Worm (Caenorhabditis elegans) whole organism, late embryonic: Measurements from ENCODE around the gene zip-10.

ENCODE experiments used
- C38D4.7 ChIP-seq: fragments of 200-800 bp; sonication (Bioruptor generic); optimal IDR thresholded peaks from 2 replicates; lab custom pipeline; 2018; ENCODE audit warnings: mild to moderate bottlenecking, missing genetic modification characterization, moderate library complexity, missing compliant biosample characterization
- ceh-19 ChIP-seq: fragments of 200-800 bp; sonication (Bioruptor generic); optimal IDR thresholded peaks from 2 replicates; lab custom pipeline; 2018; ENCODE audit warnings: mild to moderate bottlenecking, missing genetic modification characterization, missing compliant biosample characterization
- ceh-24 ChIP-seq: sonication (generic microtip); optimal IDR thresholded peaks from 2 replicates; lab custom pipeline; 2016; ENCODE audit warnings: mild to moderate bottlenecking, missing genetic modification characterization, missing compliant biosample characterization
- ceh-31 ChIP-seq: sonication (generic microtip); optimal IDR thresholded peaks from 2 replicates; lab custom pipeline; 2016; ENCODE audit warnings: missing genetic modification characterization, missing compliant biosample characterization
- ceh-6 ChIP-seq: fragments of 200-800 bp; sonication (Bioruptor generic); optimal IDR thresholded peaks from 2 replicates; lab custom pipeline; 2018; ENCODE audit warnings: mild to moderate bottlenecking, missing genetic modification characterization, missing compliant biosample characterization
- ceh-9 ChIP-seq: sonication (generic microtip); optimal IDR thresholded peaks from 2 replicates; lab custom pipeline; 2016; ENCODE audit warnings: mild to moderate bottlenecking, missing genetic modification characterization, inconsistent platforms, missing compliant biosample characterization
- dmd-4 ChIP-seq: sonication (generic microtip); optimal IDR thresholded peaks from 2 replicates; lab custom pipeline; 2016; ENCODE audit warnings: borderline replicate concordance, missing genetic modification characterization, missing compliant biosample characterization
- elt-2 ChIP-seq: sonication (generic microtip); optimal IDR thresholded peaks from 2 replicates; lab custom pipeline; 2016; ENCODE audit warnings: missing genetic modification reagents, missing genetic modification characterization, missing compliant biosample characterization
- ets-4 ChIP-seq: sonication (generic microtip); optimal IDR thresholded peaks from 2 replicates; lab custom pipeline; 2016; ENCODE audit warnings: missing genetic modification characterization, missing compliant biosample characterization
- eyg-1 ChIP-seq: sonication (generic microtip); optimal IDR thresholded peaks from 2 replicates; lab custom pipeline; 2016; ENCODE audit warnings: missing genotype, missing genetic modification characterization, missing compliant biosample characterization
- fkh-10 ChIP-seq: fragments of 150-350 bp; optimal IDR thresholded peaks from 2 replicates; lab custom pipeline; 2014; ENCODE audit warnings: missing biosample characterization, missing genetic modification reagents, missing genetic modification characterization
- hlh-15 ChIP-seq: sonication (generic microtip); optimal IDR thresholded peaks from 2 replicates; lab custom pipeline; 2016; ENCODE audit warnings: missing genetic modification characterization, missing compliant biosample characterization
- hlh-30 ChIP-seq: sonication (generic microtip); optimal IDR thresholded peaks from 2 replicates; lab custom pipeline; 2017; ENCODE audit warnings: antibody characterized with exemption, missing genetic modification characterization, missing compliant biosample characterization; ENCODE audit not compliant: insufficient read depth
- hlh-8 ChIP-seq: sonication (generic microtip); optimal IDR thresholded peaks from 2 replicates; lab custom pipeline; 2016; ENCODE audit warnings: missing genotype, missing genetic modification characterization, missing compliant biosample characterization
- lim-6 ChIP-seq: sonication (generic microtip); optimal IDR thresholded peaks from 2 replicates; lab custom pipeline; 2016; ENCODE audit warnings: missing genetic modification characterization, missing compliant biosample characterization
- mec-3 ChIP-seq: sonication (generic microtip); optimal IDR thresholded peaks from 2 replicates; lab custom pipeline; 2016; ENCODE audit warnings: borderline replicate concordance, missing genetic modification characterization, missing compliant biosample characterization
- nfya-1 ChIP-seq: sonication (generic microtip); optimal IDR thresholded peaks from 2 replicates; lab custom pipeline; 2017; ENCODE audit warnings: missing genetic modification characterization, mild to moderate bottlenecking, missing compliant biosample characterization, antibody characterized with exemption, moderate library complexity
- nhr-11 ChIP-seq: fragments of 150-350 bp; optimal IDR thresholded peaks from 2 replicates; lab custom pipeline; 2014; ENCODE audit warnings: missing biosample characterization, missing genetic modification characterization
- nhr-232 ChIP-seq: sonication (generic microtip); optimal IDR thresholded peaks from 2 replicates; lab custom pipeline; 2016; ENCODE audit warnings: missing genetic modification characterization, missing compliant biosample characterization
- npax-4 ChIP-seq: sonication (generic microtip); optimal IDR thresholded peaks from 2 replicates; lab custom pipeline; 2016; ENCODE audit warnings: missing genetic modification characterization, missing compliant biosample characterization
- odd-2 ChIP-seq: sonication (generic microtip); optimal IDR thresholded peaks from 2 replicates; lab custom pipeline; 2017; ENCODE audit warnings: antibody characterized with exemption, mild to moderate bottlenecking, missing genetic modification characterization, missing compliant biosample characterization
- pag-3 ChIP-seq: sonication (generic microtip); optimal IDR thresholded peaks from 2 replicates; lab custom pipeline; 2016; ENCODE audit warnings: missing compliant biosample characterization, missing genetic modification characterization, borderline replicate concordance
- pax-1 ChIP-seq: fragments of 150-350 bp; optimal IDR thresholded peaks from 2 replicates; lab custom pipeline; 2014; ENCODE audit warnings: missing biosample characterization, missing genetic modification characterization
- pha-2 ChIP-seq: sonication (generic microtip); optimal IDR thresholded peaks from 2 replicates; lab custom pipeline; 2017; ENCODE audit warnings: mild to moderate bottlenecking, missing genetic modification characterization, missing compliant biosample characterization
- pha-4 ChIP-seq: fragments of 150-350 bp; optimal IDR thresholded peaks from 2 replicates; lab custom pipeline; 2018; ENCODE audit warnings: missing biosample characterization, missing genetic modification reagents, missing genetic modification characterization
- pros-1 ChIP-seq: fragments of 150-350 bp; optimal IDR thresholded peaks from 2 replicates; lab custom pipeline; 2014; ENCODE audit warnings: missing biosample characterization, missing genetic modification reagents, missing genetic modification characterization
- ref-2 ChIP-seq: sonication (generic microtip); optimal IDR thresholded peaks from 2 replicates; lab custom pipeline; 2016; ENCODE audit warnings: missing genetic modification characterization, missing compliant biosample characterization
- rnt-1 ChIP-seq: sonication (generic microtip); optimal IDR thresholded peaks from 2 replicates; lab custom pipeline; 2016; ENCODE audit warnings: missing genetic modification characterization, missing compliant biosample characterization
- sdc-2 ChIP-seq: sonication (generic microtip); optimal IDR thresholded peaks from 2 replicates; lab custom pipeline; 2016; ENCODE audit warnings: missing genotype, missing genetic modification characterization, missing compliant biosample characterization
- sox-2 ChIP-seq: fragments of 200-800 bp; sonication (Bioruptor generic); IDR thresholded peaks from 2 replicates; pipeline ENCODE4 v1.3.6; 2022; ENCODE audit warnings: missing genetic modification reagents, missing genetic modification characterization, missing compliant biosample characterization
- sox-4 ChIP-seq: sonication (generic microtip); optimal IDR thresholded peaks from 2 replicates; lab custom pipeline; 2017; ENCODE audit warnings: mild to moderate bottlenecking, missing genetic modification characterization, inconsistent platforms, missing compliant biosample characterization
- syd-9 ChIP-seq: sonication (generic microtip); optimal IDR thresholded peaks from 2 replicates; lab custom pipeline; 2016; ENCODE audit warnings: mild to moderate bottlenecking, missing genetic modification characterization, moderate library complexity, missing compliant biosample characterization
- tbx-2 ChIP-seq: sonication (generic microtip); optimal IDR thresholded peaks from 2 replicates; lab custom pipeline; 2016; ENCODE audit warnings: missing genetic modification characterization, missing compliant biosample characterization
- unc-42 ChIP-seq: sonication (generic microtip); optimal IDR thresholded peaks from 2 replicates; lab custom pipeline; 2016; ENCODE audit warnings: missing genotype, missing genetic modification characterization, missing compliant biosample characterization
- zip-5 ChIP-seq: sonication (generic microtip); optimal IDR thresholded peaks from 2 replicates; lab custom pipeline; 2016; ENCODE audit warnings: missing genetic modification characterization, missing compliant biosample characterization

zip-10 gene

ce11 chrV:11674594-11675579, 24.3 kb upstream of the zip-10 start:
- TF ChIP-seq zip-5 (tag; lab: Kevin White, UChicago) (no peak), pha-2 (tag; lab: Kevin White, UChicago) (peak; percentile 7), nhr-11 (tag; lab: Kevin White, UChicago) (no peak), ets-4 (tag; lab: Kevin White, UChicago) (no peak), C38D4.7 (no peak), npax-4 (no peak), ceh-19 (no peak), elt-2 (tag; lab: Kevin White, UChicago) (peak; percentile 68), lim-6 (tag; lab: Kevin White, UChicago) (no peak), ref-2 (tag; lab: Kevin White, UChicago) (no peak), unc-42 (peak; percentile 89), fkh-10 (GFP tag; lab: Kevin White, UChicago) (peak; percentile 5)

ce11 chrV:11673746-11674365, 23.3 kb upstream of the zip-10 start:
- TF ChIP-seq zip-5 (tag; lab: Kevin White, UChicago) (no peak), pha-2 (tag; lab: Kevin White, UChicago) (peak; percentile 57), sdc-2 (tag; lab: Kevin White, UChicago) (no peak), pag-3 (tag; lab: Kevin White, UChicago) (no peak), ref-2 (tag; lab: Kevin White, UChicago) (peak; percentile 57), hlh-8 (tag; lab: Kevin White, UChicago) (no peak), syd-9 (tag; lab: Kevin White, UChicago) (no peak), hlh-30 (peak; percentile 65), eyg-1 (tag; lab: Kevin White, UChicago) (no peak), unc-42 (no peak), odd-2 (tag; lab: Kevin White, UChicago) (no peak), ceh-6 (GFP tag; lab: Kevin White, UChicago) (no peak), nfya-1 (tag; lab: Kevin White, UChicago) (peak; percentile 45), pha-4 (no peak), ceh-9 (tag; lab: Kevin White, UChicago) (no peak), hlh-15 (no peak), tbx-2 (tag; lab: Kevin White, UChicago) (peak; percentile 1), sox-2 (peak; percentile 9; the same call in 1 of the 2 replicates), nhr-232 (tag; lab: Kevin White, UChicago) (no peak), sox-4 (tag; lab: Kevin White, UChicago) (no peak), ceh-24 (tag; lab: Kevin White, UChicago) (no peak), dmd-4 (tag; lab: Kevin White, UChicago) (no peak), pax-1 (tag; lab: Kevin White, UChicago) (peak; percentile 27), rnt-1 (tag; lab: Kevin White, UChicago) (peak; percentile 13), ceh-31 (tag; lab: Kevin White, UChicago) (peak; percentile 3), pros-1 (no peak)

- TF ChIP-seq elt-2 (tag; lab: Kevin White, UChicago) (no peak), mec-3 (tag; lab: Kevin White, UChicago) (no peak)
Measured at ce11 chrV:11672497-11672896, 21.9 kb upstream of the zip-10 start, which contains the start of gene lgc-44. lgc-44 (minus strand) TSS chrV:11672597.
